Fruit fly (Drosophila melanogaster) whole organism, embryonic: ENCODE measurements around the gene CG3224.

ENCODE experiments used
- CG11695 ChIP-seq: fragments of 200-800 bp; sonication (Bioruptor generic); IDR thresholded peaks from 3 replicates; pipeline ENCODE4 v1.3.6; 2022; ENCODE audit warnings: missing biosample characterization, missing genetic modification characterization
- CG12071 ChIP-seq: fragments of 200-800 bp; sonication (Bioruptor generic); optimal IDR thresholded peaks from 3 replicates; lab custom pipeline; 2018; ENCODE audit warnings: missing biosample characterization, mild to moderate bottlenecking, missing genetic modification characterization
- CG12391 ChIP-seq: fragments of 200-800 bp; sonication (Bioruptor generic); optimal IDR thresholded peaks from 3 replicates; lab custom pipeline; 2018; ENCODE audit warnings: missing biosample characterization, mild to moderate bottlenecking, missing genetic modification characterization, moderate library complexity
- CG13775 ChIP-seq: fragments of 200-800 bp; sonication (Bioruptor generic); optimal IDR thresholded peaks from 3 replicates; lab custom pipeline; 2017; ENCODE audit warnings: missing biosample characterization, mild to moderate bottlenecking, missing genetic modification characterization
- CG17186 ChIP-seq: fragments of 200-800 bp; sonication (Bioruptor generic); optimal IDR thresholded peaks from 3 replicates; lab custom pipeline; 2017; ENCODE audit warnings: missing biosample characterization, missing genetic modification reagents, missing genetic modification characterization
- CG18599 ChIP-seq: fragments of 200-800 bp; sonication (Bioruptor generic); optimal IDR thresholded peaks from 3 replicates; lab custom pipeline; 2017; ENCODE audit warnings: missing biosample characterization, missing genetic modification characterization, mild to moderate bottlenecking, moderate library complexity, missing genetic modification reagents
- CG2875 ChIP-seq: fragments of 200-800 bp; sonication (Bioruptor generic); optimal IDR thresholded peaks from 2 replicates; lab custom pipeline; 2017; ENCODE audit warnings: missing biosample characterization, mild to moderate bottlenecking, missing genetic modification characterization, missing genetic modification reagents
- CG30431 ChIP-seq: fragments of 200-800 bp; sonication (Bioruptor generic); optimal IDR thresholded peaks from 2 replicates; lab custom pipeline; 2017; ENCODE audit warnings: missing biosample characterization, missing genetic modification characterization
- CG3065 ChIP-seq: fragments of 200-800 bp; sonication (Bioruptor generic); optimal IDR thresholded peaks from 2 replicates; lab custom pipeline; 2016; ENCODE audit warnings: missing biosample characterization, missing genetic modification characterization
- CG7745 ChIP-seq: fragments of 200-800 bp; sonication (Bioruptor generic); optimal IDR thresholded peaks from 2 replicates; lab custom pipeline; 2018; ENCODE audit warnings: missing biosample characterization, mild to moderate bottlenecking, missing genetic modification characterization, moderate library complexity
- Doc3 ChIP-seq: fragments of 200-800 bp; sonication (Bioruptor generic); IDR thresholded peaks from 3 replicates; pipeline ENCODE4 v1.3.6; 2022; ENCODE audit warnings: missing biosample characterization, missing genetic modification characterization; ENCODE audit not compliant: partially characterized antibody
- Drgx ChIP-seq: fragments of 200-800 bp; sonication (Bioruptor generic); IDR thresholded peaks from 2 replicates; pipeline ENCODE4 v1.3.6; 2022; ENCODE audit warnings: missing biosample characterization, missing genetic modification characterization
- Elba2 ChIP-seq: fragments of 200-800 bp; sonication (Bioruptor generic); optimal IDR thresholded peaks from 3 replicates; lab custom pipeline; 2016; ENCODE audit warnings: missing biosample characterization, missing genetic modification characterization
- Fer1 ChIP-seq: fragments of 200-800 bp; sonication (Bioruptor generic); optimal IDR thresholded peaks from 2 replicates; lab custom pipeline; 2017; ENCODE audit warnings: missing biosample characterization, mild to moderate bottlenecking, missing genetic modification characterization
- Hmx ChIP-seq: fragments of 200-800 bp; sonication (Bioruptor generic); optimal IDR thresholded peaks from 2 replicates; lab custom pipeline; 2016; ENCODE audit warnings: missing biosample characterization, missing genetic modification characterization
- MTF-1 ChIP-seq: fragments of 200-800 bp; sonication (Bioruptor generic); optimal IDR thresholded peaks from 2 replicates; lab custom pipeline; 2018; ENCODE audit warnings: missing biosample characterization, mild to moderate bottlenecking, missing genetic modification characterization, borderline replicate concordance
- Opbp ChIP-seq: fragments of 200-800 bp; sonication (Bioruptor generic); IDR thresholded peaks from 3 replicates; pipeline ENCODE4 v1.3.6; 2022; ENCODE audit warnings: missing biosample characterization, missing genetic modification characterization; ENCODE audit not compliant: partially characterized antibody
- Pdp1 ChIP-seq, 2 experiments: fragments of 200-800 bp; sonication (Bioruptor generic); optimal IDR thresholded peaks; 3 replicates each; lab custom pipeline; 2016; ENCODE audit warnings: missing biosample characterization in 2 of 2, missing genetic modification characterization in 2 of 2, mild to moderate bottlenecking in 1 of 2, moderate library complexity in 1 of 2
- al ChIP-seq: fragments of 200-800 bp; sonication (Bioruptor generic); IDR thresholded peaks from 2 replicates; pipeline ENCODE4 v1.3.6; 2022; ENCODE audit warnings: missing biosample characterization, missing genetic modification characterization
- amos ChIP-seq: fragments of 200-800 bp; sonication (Bioruptor generic); IDR thresholded peaks from 2 replicates; pipeline ENCODE4 v1.3.6; 2022; ENCODE audit warnings: missing biosample characterization, missing genetic modification characterization; ENCODE audit not compliant: partially characterized antibody
- ap ChIP-seq: fragments of 200-800 bp; sonication (Bioruptor generic); IDR thresholded peaks from 2 replicates; pipeline ENCODE4 v1.3.6; 2022; ENCODE audit warnings: missing biosample characterization, missing genetic modification characterization
- croc ChIP-seq: fragments of 200-800 bp; sonication (Bioruptor generic); conservative IDR thresholded peaks from 3 replicates; pipeline ENCODE4 v1.3.6; 2022; ENCODE audit warnings: missing biosample characterization, missing genetic modification characterization
- crp ChIP-seq, 2 experiments: fragments of 200-800 bp; sonication (Bioruptor generic); optimal IDR thresholded peaks; 2 replicates in 1 of 2; 3 replicates in 1 of 2; lab custom pipeline; 2017; ENCODE audit warnings: missing biosample characterization in 2 of 2, missing genetic modification characterization in 2 of 2, mild to moderate bottlenecking in 1 of 2, moderate library complexity in 1 of 2
- dmrt11E ChIP-seq: fragments of 200-800 bp; sonication (Bioruptor generic); optimal IDR thresholded peaks from 3 replicates; lab custom pipeline; 2018; ENCODE audit warnings: missing biosample characterization, mild to moderate bottlenecking, missing genetic modification characterization, moderate library complexity
- ems ChIP-seq: fragments of 200-800 bp; sonication (Bioruptor generic); optimal IDR thresholded peaks from 3 replicates; lab custom pipeline; 2016; ENCODE audit warnings: missing biosample characterization, missing genetic modification characterization
- eve ChIP-seq, 2 experiments: fragments of >200 bp; optimal IDR thresholded peaks; 2 replicates each; lab custom pipeline; 2017; ENCODE audit warnings: missing biosample characterization in 2 of 2, missing genetic modification characterization in 2 of 2
- exex ChIP-seq: fragments of 200-800 bp; sonication (Bioruptor generic); optimal IDR thresholded peaks from 4 replicates; lab custom pipeline; 2018; ENCODE audit warnings: missing biosample characterization, mild to moderate bottlenecking, missing genetic modification characterization, moderate library complexity
- eyg ChIP-seq: fragments of 200-800 bp; sonication (Bioruptor generic); optimal IDR thresholded peaks from 3 replicates; lab custom pipeline; 2016; ENCODE audit warnings: missing biosample characterization, missing genetic modification characterization
- hbn ChIP-seq: fragments of 200-800 bp; sonication (Bioruptor generic); IDR thresholded peaks from 2 replicates; pipeline ENCODE4 v1.3.6; 2022; ENCODE audit warnings: missing biosample characterization, missing genetic modification characterization; ENCODE audit not compliant: partially characterized antibody
- hkb ChIP-seq, 2 experiments: fragments of 200-800 bp in 1 of 2; fragments of >200 bp in 1 of 2; sonication (Bioruptor generic) in 1 of 2; IDR thresholded peaks in 1 of 2; optimal IDR thresholded peaks in 1 of 2; 2 replicates each; pipeline versions ENCODE4 v1.3.6 to Lab custom; 2017 to 2022; ENCODE audit warnings: missing biosample characterization in 1 of 2, missing genetic modification characterization in 1 of 2
- jing ChIP-seq: fragments of 200-800 bp; sonication (Bioruptor generic); optimal IDR thresholded peaks from 2 replicates; lab custom pipeline; 2018; ENCODE audit warnings: missing biosample characterization, mild to moderate bottlenecking, missing genetic modification characterization
- lilli ChIP-seq: fragments of 200-800 bp; sonication (Bioruptor generic); optimal IDR thresholded peaks from 3 replicates; lab custom pipeline; 2016; ENCODE audit warnings: missing biosample characterization, missing genetic modification characterization
- mirr ChIP-seq: fragments of 200-800 bp; sonication (Bioruptor generic); optimal IDR thresholded peaks from 3 replicates; lab custom pipeline; 2018; ENCODE audit warnings: missing biosample characterization, mild to moderate bottlenecking, missing genetic modification characterization
- nerfin-1 ChIP-seq: fragments of 200-800 bp; sonication (Bioruptor generic); optimal IDR thresholded peaks from 3 replicates; lab custom pipeline; 2019; ENCODE audit warnings: missing biosample characterization, mild to moderate bottlenecking, missing genetic modification characterization, moderate library complexity
- oc ChIP-seq: fragments of 200-800 bp; sonication (Bioruptor generic); optimal IDR thresholded peaks from 2 replicates; lab custom pipeline; 2018; ENCODE audit warnings: missing biosample characterization, mild to moderate bottlenecking, missing genetic modification characterization, moderate library complexity
- odd ChIP-seq: fragments of 200-800 bp; sonication (Bioruptor generic); optimal IDR thresholded peaks from 2 replicates; lab custom pipeline; 2017; ENCODE audit warnings: missing biosample characterization, mild to moderate bottlenecking, missing genetic modification characterization
- phol ChIP-seq: fragments of 200-800 bp; sonication (Bioruptor generic); optimal IDR thresholded peaks from 3 replicates; lab custom pipeline; 2018; ENCODE audit warnings: missing biosample characterization, mild to moderate bottlenecking, missing genetic modification characterization, moderate library complexity
- pita ChIP-seq: fragments of 200-800 bp; sonication (Bioruptor generic); optimal IDR thresholded peaks from 2 replicates; lab custom pipeline; 2017; ENCODE audit warnings: missing biosample characterization, mild to moderate bottlenecking, missing genetic modification characterization
- slp2 ChIP-seq: fragments of 200-800 bp; sonication (Bioruptor generic); optimal IDR thresholded peaks from 2 replicates; lab custom pipeline; 2016; ENCODE audit warnings: missing biosample characterization, missing genetic modification characterization
- sna ChIP-seq: fragments of 200-800 bp; sonication (Bioruptor generic); IDR thresholded peaks from 2 replicates; pipeline ENCODE4 v1.3.6; 2022; ENCODE audit warnings: missing biosample characterization, missing genetic modification characterization; ENCODE audit not compliant: partially characterized antibody
- toy ChIP-seq: fragments of 200-800 bp; sonication (Bioruptor generic); IDR thresholded peaks from 2 replicates; pipeline ENCODE4 v1.3.6; 2022; ENCODE audit warnings: missing biosample characterization, missing genetic modification characterization
- unpg ChIP-seq: fragments of 200-800 bp; sonication (Bioruptor generic); optimal IDR thresholded peaks from 3 replicates; lab custom pipeline; 2018; ENCODE audit warnings: missing biosample characterization, mild to moderate bottlenecking, missing genetic modification characterization, moderate library complexity
- wor ChIP-seq: fragments of 200-800 bp; sonication (Bioruptor generic); IDR thresholded peaks from 2 replicates; pipeline ENCODE4 v1.3.6; 2022; ENCODE audit warnings: missing biosample characterization, missing genetic modification characterization
- zf30C ChIP-seq: fragments of 200-800 bp; sonication (Bioruptor generic); optimal IDR thresholded peaks from 3 replicates; lab custom pipeline; 2018; ENCODE audit warnings: missing biosample characterization, mild to moderate bottlenecking, missing genetic modification characterization

Gene CG3224

dm6 chrX:6656023-6656594 is 5.2 kb downstream of the CG3224 start (continued):
- TF ChIP-seq unpg (GFP tag; lab: Kevin White, UChicago): peak; percentile 78

dm6 chrX:6654198-6654831 is 6.9 kb downstream of the CG3224 start, which contains the start of the genes CG3226 and Cdc7:
Gene CG3226 (minus strand): TSS chrX:6654248.
Gene Cdc7 (plus strand): TSS chrX:6654541.
- TF ChIP-seq slp2 (GFP tag; lab: Kevin White, UChicago) (peak; percentile 19), nerfin-1 (peak; percentile 73), hbn (peak; percentile 63; the same call in 1 of the 2 replicates), amos (GFP tag; lab: Robert Waterston, UW) (peak; percentile 87), Fer1 (peak; percentile 90), Elba2 (GFP tag; lab: Kevin White, UChicago) (no peak), oc (peak; percentile 41), CG18599 (GFP tag; lab: Kevin White, UChicago) (peak; percentile 83), dmrt11E (tag; lab: Kevin White, UChicago) (peak; percentile 52), CG7745 (tag; lab: Kevin White, UChicago) (peak; percentile 14), ap (peak; percentile 26; the same call in 1 of the 2 replicates), CG12071 (GFP tag; lab: Kevin White, UChicago) (peak; percentile 79), mirr (GFP tag; lab: Kevin White, UChicago) (peak; percentile 73), toy (GFP tag; lab: Robert Waterston, UW) (no peak), CG12391 (peak; percentile 74), CG2875 (peak; percentile 78), pita (GFP tag; lab: Kevin White, UChicago) (no peak), zf30C (GFP tag; lab: Kevin White, UChicago) (peak; percentile 43), Doc3 (GFP tag; lab: Robert Waterston, UW) (peak; percentile 48; the same call in 1 of the 3 replicates), croc (GFP tag; lab: Robert Waterston, UW) (peak; percentile 44; the same call in 2 of the 3 replicates), CG11695 (GFP tag; lab: Robert Waterston, UW) (peak; percentile 65; the same call in 2 of the 3 replicates), exex (tag; lab: Kevin White, UChicago) (peak; percentile 49), Hmx (GFP tag; lab: Kevin White, UChicago) (no peak), ems (peak; percentile 19), CG17186 (peak; percentile 65), sna (GFP tag; lab: Robert Waterston, UW) (peak; percentile 55; the same call in 1 of the 2 replicates), CG30431 (GFP tag; lab: Kevin White, UChicago) (peak; percentile 42), crp (GFP tag; optimal IDR thresholded peaks at IDR 0.05; lab: Kevin White, UChicago) (peak in 1 of 2 experiments; percentile 48), Drgx (0 out of 2 replicates have a peak, but pooled peaks have one; percentile 8), Opbp (GFP tag; lab: Robert Waterston, UW) (peak; percentile 83), odd (peak; percentile 75), MTF-1 (GFP tag; lab: Kevin White, UChicago) (peak; percentile 2), lilli (GFP tag; lab: Kevin White, UChicago) (peak; percentile 12), eyg (peak; percentile 17), phol (tag; lab: Kevin White, UChicago) (peak; percentile 74), hkb (optimal IDR thresholded peaks at IDR 0.05; lab: Kevin White, UChicago) (no peak), hkb (GFP tag; IDR thresholded peaks at IDR 0.05; lab: Robert Waterston, UW) (peak; percentile 41; the same call in 1 of the 2 replicates), jing (GFP tag; lab: Kevin White, UChicago) (no peak), CG13775 (GFP tag; lab: Kevin White, UChicago) (peak; percentile 87), CG3065 (GFP tag; lab: Kevin White, UChicago) (peak; percentile 5), Pdp1 (GFP tag; optimal IDR thresholded peaks at IDR 0.05; lab: Kevin White, UChicago) (peak; percentile 31 to 43), eve (GFP tag; optimal IDR thresholded peaks at IDR 0.05; lab: Kevin White, UChicago) (no peak), wor (GFP tag; lab: Robert Waterston, UW) (no peak), al (GFP tag; lab: Robert Waterston, UW) (peak; percentile 45; the same call in 1 of the 2 replicates)
